Worm (Caenorhabditis elegans): Measurements from ENCODE around the gene K02E11.7.

- no peak for TF ChIP-seq skn-1 (tag; optimal IDR thresholded peaks at IDR 0.05)
- TF ChIP-seq ztf-11 (tag; optimal IDR thresholded peaks at IDR 0.05): no peak
- no peak for TF ChIP-seq aly-2 (tag; optimal IDR thresholded peaks at IDR 0.05)
- no peak for TF ChIP-seq nhr-28 (tag; optimal IDR thresholded peaks at IDR 0.05)
- TF ChIP-seq ceh-9 (tag; optimal IDR thresholded peaks at IDR 0.05): no peak
- TF ChIP-seq jun-1 (tag; optimal IDR thresholded peaks at IDR 0.05): no peak
- no peak for TF ChIP-seq pha-4 (tag; optimal IDR thresholded peaks at IDR 0.05)
- TF ChIP-seq unc-39 (tag; optimal IDR thresholded peaks at IDR 0.05): no peak
- TF ChIP-seq nhr-237 (tag; optimal IDR thresholded peaks at IDR 0.05): no peak
- no peak for TF ChIP-seq nhr-25 (tag; optimal IDR thresholded peaks at IDR 0.05)
Measured at ce11 chrV:14252025-14252424, 2.1 kb downstream of the K02E11.7 start, which contains the start of gene K02E11.5.
